Worm (Caenorhabditis elegans) whole organism, young adult: ENCODE measurements around the gene ttll-5.

ENCODE experiments used
- K12H6.12 ChIP-seq: fragments of 200-800 bp; sonication (Bioruptor generic); optimal IDR thresholded peaks from 2 replicates; lab custom pipeline; 2018; ENCODE audit warnings: mild to moderate bottlenecking, missing genetic modification characterization, missing compliant biosample characterization
- ceh-40 ChIP-seq: fragments of 200-800 bp; sonication (Bioruptor generic); IDR thresholded peaks from 2 replicates; pipeline ENCODE4 v1.3.6; 2022; ENCODE audit warnings: missing genetic modification characterization, missing compliant biosample characterization
- egl-18 ChIP-seq: fragments of 200-800 bp; sonication (Bioruptor generic); IDR thresholded peaks from 2 replicates; pipeline ENCODE4 v1.3.6; 2022; ENCODE audit warnings: missing genetic modification reagents, missing genetic modification characterization, missing compliant biosample characterization
- lsl-1 ChIP-seq: fragments of 200-800 bp; sonication (Bioruptor generic); optimal IDR thresholded peaks from 2 replicates; lab custom pipeline; 2018; ENCODE audit warnings: mild to moderate bottlenecking, missing genetic modification characterization, moderate library complexity, missing compliant biosample characterization
- sptf-2 ChIP-seq: fragments of 200-800 bp; sonication (Bioruptor generic); optimal IDR thresholded peaks from 2 replicates; lab custom pipeline; 2018; ENCODE audit warnings: mild to moderate bottlenecking, missing genetic modification characterization, missing compliant biosample characterization

DNA sequence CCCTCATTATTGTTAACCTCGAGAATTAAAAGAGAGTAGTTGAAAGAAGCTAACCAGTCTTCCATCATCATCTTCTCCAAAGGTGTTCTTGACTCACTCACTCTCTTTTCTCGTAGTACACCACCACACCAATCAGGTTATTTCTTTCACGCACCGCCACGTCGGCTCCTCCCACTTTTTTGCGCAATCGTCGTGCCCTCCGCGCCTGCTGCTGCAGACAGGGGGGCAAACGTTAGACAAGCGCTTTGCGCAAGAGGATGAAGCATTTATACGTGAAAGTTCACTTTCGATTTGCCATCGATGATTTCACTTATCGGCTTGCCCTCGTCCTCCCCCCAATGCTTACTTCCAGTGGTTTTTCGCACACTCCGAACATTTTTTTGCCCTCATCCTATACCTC lies 16.5 kb downstream of the ttll-5 start:
- TF ChIP-seq lsl-1 (no peak), sptf-2 (GFP tag; lab: Kevin White, UChicago) (no peak), egl-18 (GFP tag; lab: Robert Waterston, UW) (no peak), ceh-40 (GFP tag; lab: Robert Waterston, UW) (no peak), K12H6.12 (tag; lab: Kevin White, UChicago) (no peak)
